3 fruit fly cellular contexts compared by ENCODE assay signal in the genomic region with DNA sequence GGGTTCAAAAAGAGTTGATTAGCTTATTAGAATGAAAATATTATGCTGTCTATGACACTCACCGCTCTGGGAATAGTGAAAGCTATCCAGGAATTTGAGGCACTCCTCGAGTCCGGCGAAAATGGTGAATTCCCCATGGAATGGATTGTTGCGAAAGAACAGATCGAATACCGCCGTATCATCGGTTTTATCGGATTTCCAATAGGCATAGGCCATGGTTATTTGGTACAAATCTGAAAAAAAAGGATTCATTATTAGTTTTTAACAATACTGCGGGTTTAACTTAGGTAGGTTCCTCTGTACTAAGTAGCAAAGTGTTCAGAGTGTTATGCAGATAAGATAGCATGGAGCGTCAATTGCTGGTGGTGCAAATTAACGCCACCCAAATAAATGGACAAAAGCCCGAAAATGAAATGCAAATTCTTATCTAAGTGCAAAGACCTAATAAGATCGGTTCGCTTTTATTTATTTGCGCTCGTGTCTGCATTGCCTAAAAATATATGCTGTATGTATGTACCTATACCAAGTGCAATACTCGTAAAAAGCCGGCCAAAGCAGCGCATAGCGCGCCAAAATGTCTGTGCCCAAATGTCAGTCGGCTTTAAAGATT.
A peak's percentile ranks its signal among the peaks of the same experiment; 100 is the strongest.
TF ChIP-seq lines count a peak whose summit lies in the region.

No protein-coding gene starts in this region.

- TF ChIP-seq CTCF in whole organism, embryonic (GFP tag; optimal IDR thresholded peaks at IDR 0.05; lab: Kevin White, UChicago), result no peak

TF ChIP-seq in whole organism, embryonic, 481 proteins besides CTCF, POLR2A, EP300 and RAD21 (continues in another document):
- TF ChIP-seq CG4328 (GFP tag; optimal IDR thresholded peaks at IDR 0.05; lab: Kevin White, UChicago), result no peak
- TF ChIP-seq CG12769 (tag; optimal IDR thresholded peaks at IDR 0.05; lab: Kevin White, UChicago), result peak; percentile 23
- peak; percentile 29; the same call in 1 of the 3 replicates for TF ChIP-seq dysf (GFP tag; IDR thresholded peaks at IDR 0.05; lab: Robert Waterston, UW)
- TF ChIP-seq CG3847 (GFP tag; IDR thresholded peaks at IDR 0.05; lab: Robert Waterston, UW), result peak; percentile 17; the same call in 1 of the 2 replicates
- TF ChIP-seq GATAe (GFP tag; conservative IDR thresholded peaks at IDR 0.05; lab: Robert Waterston, UW), result peak; percentile 47; the same call in 1 of the 2 replicates
- 0 out of 2 replicates have a peak, but pooled peaks have one; percentile 4 for TF ChIP-seq Rfx (GFP tag; IDR thresholded peaks at IDR 0.05; lab: Robert Waterston, UW)
- TF ChIP-seq row (GFP tag; IDR thresholded peaks at IDR 0.05; lab: Robert Waterston, UW), result peak; percentile 67
- no peak for TF ChIP-seq corto (GFP tag; optimal IDR thresholded peaks at IDR 0.05; lab: Kevin White, UChicago)
- TF ChIP-seq zf30C (GFP tag; optimal IDR thresholded peaks at IDR 0.05; lab: Kevin White, UChicago), result no peak
- TF ChIP-seq CG14441 (GFP tag; IDR thresholded peaks at IDR 0.05; lab: Robert Waterston, UW), result peak; percentile 39; the same call in 1 of the 2 replicates
- TF ChIP-seq CG10209 (GFP tag; optimal IDR thresholded peaks at IDR 0.05; lab: Kevin White, UChicago), result peak; percentile 6
- 0 out of 3 replicates have a peak, but pooled peaks have one; percentile 37 for TF ChIP-seq CG2889 (GFP tag; IDR thresholded peaks at IDR 0.05; lab: Robert Waterston, UW)
- TF ChIP-seq zfh2 (GFP tag; optimal IDR thresholded peaks at IDR 0.05; lab: Kevin White, UChicago), result peak; percentile 3
- no peak for TF ChIP-seq prd (optimal IDR thresholded peaks at IDR 0.05; lab: Kevin White, UChicago)
- 0 out of 3 replicates have a peak, but pooled peaks have one; percentile 40 for TF ChIP-seq prd (GFP tag; IDR thresholded peaks at IDR 0.05; lab: Robert Waterston, UW)
- TF ChIP-seq pan (optimal IDR thresholded peaks at IDR 0.05; lab: Kevin White, UChicago), result no peak
- TF ChIP-seq pan (GFP tag; optimal IDR thresholded peaks at IDR 0.05 in 1 of 2, IDR thresholded peaks at IDR 0.05 in 1 of 2), result peak in 1 of 2 experiments; percentile 25
- TF ChIP-seq CG32532 (GFP tag; IDR thresholded peaks at IDR 0.05; lab: Robert Waterston, UW), result no peak
- no peak for TF ChIP-seq zen (tag; optimal IDR thresholded peaks at IDR 0.05; lab: Kevin White, UChicago)
- no peak for TF ChIP-seq exex (tag; optimal IDR thresholded peaks at IDR 0.05; lab: Kevin White, UChicago)
- no peak for TF ChIP-seq CG5245 (GFP tag; optimal IDR thresholded peaks at IDR 0.05; lab: Kevin White, UChicago)
- TF ChIP-seq CG8478 (optimal IDR thresholded peaks at IDR 0.05; lab: Kevin White, UChicago), result no peak
- TF ChIP-seq Ada2b (GFP tag; IDR thresholded peaks at IDR 0.05; lab: Robert Waterston, UW), result 0 out of 2 replicates have a peak, but pooled peaks have one; percentile 22
- TF ChIP-seq mirr (GFP tag; optimal IDR thresholded peaks at IDR 0.05; lab: Kevin White, UChicago), result peak; percentile 17
- no peak for TF ChIP-seq CG6791 (GFP tag; IDR thresholded peaks at IDR 0.05; lab: Robert Waterston, UW; ENCODE audit: partially characterized antibody)

TF ChIP-seq in whole organism, prepupa, 60 proteins besides CTCF, POLR2A, EP300 and RAD21:
- TF ChIP-seq CG6792 (GFP tag; optimal IDR thresholded peaks at IDR 0.05; lab: Kevin White, UChicago) (no peak), vri (GFP tag; optimal IDR thresholded peaks at IDR 0.05; lab: Kevin White, UChicago) (peak; percentile 43), Eip78C (GFP tag; lab: Kevin White, UChicago) (no peak), Eip93F (GFP tag; optimal IDR thresholded peaks at IDR 0.05; lab: Kevin White, UChicago) (peak; percentile 67)

TF ChIP-seq in whole organism, wandering third instar larva, 38 proteins besides CTCF, POLR2A, EP300 and RAD21:
- TF ChIP-seq rgr (GFP tag; optimal IDR thresholded peaks at IDR 0.05; lab: Kevin White, UChicago) (peak; percentile 52), brk (GFP tag; optimal IDR thresholded peaks at IDR 0.05; lab: Kevin White, UChicago) (no peak), CG9705 (GFP tag; optimal IDR thresholded peaks at IDR 0.05; lab: Kevin White, UChicago) (no peak), jim (GFP tag; optimal IDR thresholded peaks at IDR 0.05; lab: Kevin White, UChicago) (no peak), br (GFP tag; optimal IDR thresholded peaks at IDR 0.05; lab: Kevin White, UChicago) (peak; percentile 43), Dif (GFP tag; optimal IDR thresholded peaks at IDR 0.05; lab: Kevin White, UChicago; ENCODE audit: partially characterized antibody) (no peak), sage (GFP tag; optimal IDR thresholded peaks at IDR 0.05; lab: Kevin White, UChicago) (peak; percentile 23), GATAd (GFP tag; optimal IDR thresholded peaks at IDR 0.05; lab: Kevin White, UChicago) (no peak), foxo (GFP tag; optimal IDR thresholded peaks at IDR 0.05; lab: Kevin White, UChicago) (peak in 1 of 2 experiments; percentile 56), lola (GFP tag; optimal IDR thresholded peaks at IDR 0.05; lab: Kevin White, UChicago) (no peak), ey (GFP tag; optimal IDR thresholded peaks at IDR 0.05; lab: Kevin White, UChicago) (peak; percentile 30), CrebA (GFP tag; optimal IDR thresholded peaks at IDR 0.05; lab: Kevin White, UChicago; ENCODE audit: borderline replicate concordance) (no peak), woc (GFP tag; optimal IDR thresholded peaks at IDR 0.05; lab: Kevin White, UChicago) (peak; percentile 22), fru (GFP tag; optimal IDR thresholded peaks at IDR 0.05; lab: Kevin White, UChicago) (no peak), Hnf4 (GFP tag; optimal IDR thresholded peaks at IDR 0.05; lab: Kevin White, UChicago) (no peak), Sp1 (GFP tag; optimal IDR thresholded peaks at IDR 0.05; lab: Kevin White, UChicago) (no peak), Vsx2 (GFP tag; optimal IDR thresholded peaks at IDR 0.05; lab: Kevin White, UChicago; ENCODE audit: partially characterized antibody) (no peak), pan (optimal IDR thresholded peaks at IDR 0.05; lab: Kevin White, UChicago) (no peak), Myc (optimal IDR thresholded peaks at IDR 0.05; lab: Kevin White, UChicago) (no peak), psq (GFP tag; optimal IDR thresholded peaks at IDR 0.05; lab: Kevin White, UChicago) (peak; percentile 8), usp (GFP tag; optimal IDR thresholded peaks at IDR 0.05; lab: Kevin White, UChicago) (no peak), dmrt93B (GFP tag; optimal IDR thresholded peaks at IDR 0.05; lab: Kevin White, UChicago) (no peak), dsf (GFP tag; optimal IDR thresholded peaks at IDR 0.05; lab: Kevin White, UChicago; ENCODE audit: borderline replicate concordance) (no peak), Jra (GFP tag; optimal IDR thresholded peaks at IDR 0.05; lab: Kevin White, UChicago) (no peak), dl (GFP tag; optimal IDR thresholded peaks at IDR 0.05; lab: Kevin White, UChicago; ENCODE audit: insufficient read depth in 1 of 2, partially characterized antibody in 2 of 2) (no peak), Rel (GFP tag; optimal IDR thresholded peaks at IDR 0.05; lab: Kevin White, UChicago) (no peak), Rel (tag; optimal IDR thresholded peaks at IDR 0.05; lab: Kevin White, UChicago) (peak; percentile 70), Mio (GFP tag; optimal IDR thresholded peaks at IDR 0.05; lab: Kevin White, UChicago) (no peak), CG32264 (GFP tag; optimal IDR thresholded peaks at IDR 0.05; lab: Kevin White, UChicago) (no peak), Hr78 (GFP tag; optimal IDR thresholded peaks at IDR 0.05; lab: Kevin White, UChicago) (no peak), sv (GFP tag; optimal IDR thresholded peaks at IDR 0.05; lab: Kevin White, UChicago) (no peak), Hr83 (GFP tag; optimal IDR thresholded peaks at IDR 0.05; lab: Kevin White, UChicago; ENCODE audit: poor library complexity, severe bottlenecking) (no peak), Dfd (GFP tag; optimal IDR thresholded peaks at IDR 0.05; lab: Kevin White, UChicago) (no peak), Abd-B (GFP tag; optimal IDR thresholded peaks at IDR 0.05; lab: Kevin White, UChicago) (no peak), N (GFP tag; optimal IDR thresholded peaks at IDR 0.05; lab: Kevin White, UChicago) (no peak), tai (GFP tag; optimal IDR thresholded peaks at IDR 0.05; lab: Kevin White, UChicago) (no peak), h (GFP tag; optimal IDR thresholded peaks at IDR 0.05; lab: Kevin White, UChicago) (peak; percentile 59), HLH106 (tag; optimal IDR thresholded peaks at IDR 0.05; lab: Kevin White, UChicago) (no peak), OdsH (GFP tag; optimal IDR thresholded peaks at IDR 0.05; lab: Kevin White, UChicago) (peak; percentile 25)
